Worm (Caenorhabditis elegans) whole organism, early embryonic: Measurements from ENCODE around the gene asp-5.

Experiments
- F13C5.2 ChIP-seq: sonication (generic microtip); optimal IDR thresholded peaks from 2 replicates; lab custom pipeline; 2017; ENCODE audit warnings: mild to moderate bottlenecking, missing genetic modification characterization, inconsistent platforms, missing compliant biosample characterization
- ama-1 ChIP-seq: fragments of 150-350 bp; optimal IDR thresholded peaks from 2 replicates; lab custom pipeline; 2014
- ets-7 ChIP-seq: sonication (generic microtip); optimal IDR thresholded peaks from 2 replicates; lab custom pipeline; 2016; ENCODE audit warnings: missing genotype, missing genetic modification characterization, missing compliant biosample characterization
- hmbx-1 ChIP-seq: sonication (generic microtip); optimal IDR thresholded peaks from 2 replicates; lab custom pipeline; 2016; ENCODE audit warnings: mild to moderate bottlenecking, missing genetic modification characterization, missing compliant biosample characterization
- hnd-1 ChIP-seq: sonication (generic microtip); optimal IDR thresholded peaks from 2 replicates; lab custom pipeline; 2016; ENCODE audit warnings: missing genetic modification characterization, missing compliant biosample characterization
- scrt-1 ChIP-seq: fragments of 200-800 bp; sonication (Bioruptor generic); IDR thresholded peaks from 2 replicates; pipeline ENCODE4 v1.3.6; 2022; ENCODE audit warnings: missing genetic modification characterization, missing compliant biosample characterization
- tbx-37 ChIP-seq: fragments of 200-800 bp; sonication (Bioruptor generic); conservative IDR thresholded peaks from 2 replicates; pipeline ENCODE4 v1.3.6; 2022; ENCODE audit warnings: missing genetic modification reagents, missing genetic modification characterization, missing compliant biosample characterization

ce11 chrV:8318135-8318534 lies 46.0 kb downstream of the asp-5 start, which contains the start of gene clec-219:
- TF ChIP-seq hmbx-1 (no peak), scrt-1 (GFP tag; lab: Robert Waterston, UW) (no peak), ets-7 (tag; lab: Kevin White, UChicago) (no peak), tbx-37 (GFP tag; lab: Robert Waterston, UW) (no peak), ama-1 (lab: Kevin White, UChicago) (no peak), F13C5.2 (tag; lab: Kevin White, UChicago) (no peak), hnd-1 (tag; lab: Kevin White, UChicago) (no peak)
